Worm (Caenorhabditis elegans): ENCODE results near the gene F56A8.8.
A peak's percentile ranks its signal among the peaks of the same experiment; 100 is the strongest.

Gene F56A8.8

DNA sequence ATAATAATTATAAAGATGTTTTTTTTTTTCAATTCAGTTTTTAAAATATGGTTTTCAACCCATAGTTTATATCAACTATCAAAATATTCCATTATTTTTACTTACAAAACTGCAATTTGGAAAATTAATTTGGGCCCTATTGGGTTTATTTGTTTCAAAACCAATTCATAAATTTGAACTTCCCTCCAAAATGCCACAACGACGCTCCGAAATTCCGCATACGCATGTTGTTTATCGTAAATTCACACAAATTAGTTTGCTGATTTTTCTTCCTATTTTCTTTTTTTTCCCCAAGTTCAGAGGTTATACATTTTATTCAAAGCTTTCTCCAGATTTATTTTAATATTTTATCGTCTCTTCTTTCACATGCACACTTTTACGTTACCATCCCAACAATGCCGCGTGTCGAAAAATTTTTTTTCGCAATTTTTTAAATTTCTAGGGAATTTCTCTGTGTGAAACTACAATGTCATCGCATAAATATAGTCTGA lies 29.0 kb upstream of the F56A8.8 start, which contains the start of gene F56A8.3 (continued):
- TF ChIP-seq dpl-1 (GFP tag; optimal IDR thresholded peaks at IDR 0.05) (peak; percentile 98), ceh-20 (GFP tag; IDR thresholded peaks at IDR 0.05) (no peak), arid-1 (GFP tag; conservative IDR thresholded peaks at IDR 0.05) (no peak), ctbp-1 (GFP tag; IDR thresholded peaks at IDR 0.05) (0 out of 2 replicates have a peak, but pooled peaks have one; percentile 31), T20F7.1 (GFP tag; optimal IDR thresholded peaks at IDR 0.05) (peak; percentile 99), lin-13 (GFP tag; optimal IDR thresholded peaks at IDR 0.05) (peak; percentile 43), Y75B8A.6 (GFP tag; IDR thresholded peaks at IDR 0.05) (no peak), fos-1 (tag; optimal IDR thresholded peaks at IDR 0.05) (no peak), hmg-1.1 (GFP tag; IDR thresholded peaks at IDR 0.05) (peak; percentile 45), daf-16 (GFP tag; optimal IDR thresholded peaks at IDR 0.05) (no peak), daf-16 (tag; optimal IDR thresholded peaks at IDR 0.05) (peak; percentile 21), T26A8.4 (GFP tag; IDR thresholded peaks at IDR 0.05) (peak; percentile 16; the same call in 1 of the 2 replicates), pha-4 (GFP tag; IDR thresholded peaks at IDR 0.05) (peak; percentile 8; the same call in 1 of the 2 replicates), pha-4 (tag; optimal IDR thresholded peaks at IDR 0.05) (no peak), nhr-11 (tag; optimal IDR thresholded peaks at IDR 0.05) (no peak), nhr-42 (GFP tag; IDR thresholded peaks at IDR 0.05) (no peak), daf-19 (GFP tag; conservative IDR thresholded peaks at IDR 0.05) (no peak), aha-1 (tag) (no peak), tra-1 (GFP tag; IDR thresholded peaks at IDR 0.05) (no peak), ztf-7 (tag; optimal IDR thresholded peaks at IDR 0.05) (no peak), nhr-76 (tag; optimal IDR thresholded peaks at IDR 0.05) (no peak), nhr-25 (tag; optimal IDR thresholded peaks at IDR 0.05; ENCODE audit: borderline replicate concordance, insufficient read depth) (peak; percentile 51), mxl-3 (GFP tag; optimal IDR thresholded peaks at IDR 0.05) (no peak), F37D6.2 (tag; optimal IDR thresholded peaks at IDR 0.05) (no peak), dve-1 (tag; optimal IDR thresholded peaks at IDR 0.05; ENCODE audit: insufficient read depth) (peak; percentile 75), skn-1 (tag; optimal IDR thresholded peaks at IDR 0.05) (no peak), snpc-1.2 (GFP tag; IDR thresholded peaks at IDR 0.05) (no peak), aly-2 (tag; optimal IDR thresholded peaks at IDR 0.05) (no peak), R02D3.7 (tag; optimal IDR thresholded peaks at IDR 0.05) (peak; percentile 86), fkh-10 (GFP tag; optimal IDR thresholded peaks at IDR 0.05) (no peak), ceh-62 (tag; optimal IDR thresholded peaks at IDR 0.05) (no peak), F26F4.8 (GFP tag; conservative IDR thresholded peaks at IDR 0.05) (no peak), nhr-111 (GFP tag; optimal IDR thresholded peaks at IDR 0.05) (no peak), ZK546.5 (tag; optimal IDR thresholded peaks at IDR 0.05) (no peak), F44E2.7 (GFP tag; IDR thresholded peaks at IDR 0.05) (no peak), vab-7 (GFP tag; IDR thresholded peaks at IDR 0.05) (no peak), egl-43 (GFP tag; IDR thresholded peaks at IDR 0.05) (no peak), unc-39 (tag; optimal IDR thresholded peaks at IDR 0.05) (no peak), gei-8 (GFP tag; optimal IDR thresholded peaks at IDR 0.05) (no peak), lin-1 (GFP tag; IDR thresholded peaks at IDR 0.05) (no peak), daf-8 (GFP tag; IDR thresholded peaks at IDR 0.05) (no peak), unc-62 (GFP tag; optimal IDR thresholded peaks at IDR 0.05 in 1 of 2) (no peak), unc-62 (tag; optimal IDR thresholded peaks at IDR 0.05) (no peak), dmd-6 (GFP tag; IDR thresholded peaks at IDR 0.05) (peak; percentile 18; the same call in 1 of the 2 replicates), lin-39 (tag; optimal IDR thresholded peaks at IDR 0.05) (no peak), Y105C5A.15 (GFP tag; IDR thresholded peaks at IDR 0.05) (no peak), F10B5.3 (tag; optimal IDR thresholded peaks at IDR 0.05) (peak; percentile 36), zip-11 (GFP tag; IDR thresholded peaks at IDR 0.05) (no peak), zfp-2 (tag; optimal IDR thresholded peaks at IDR 0.05) (no peak), Y48G9A.11 (GFP tag; IDR thresholded peaks at IDR 0.05) (peak; percentile 99), ces-1 (GFP tag; optimal IDR thresholded peaks at IDR 0.05) (no peak), rbr-2 (tag; optimal IDR thresholded peaks at IDR 0.05) (peak; percentile 12), spr-1 (tag; optimal IDR thresholded peaks at IDR 0.05) (no peak)

Data from whole organism, L4 larva.